Worm (Caenorhabditis elegans): ENCODE measurements around the gene W07A12.8.

W07A12.8 gene

DNA sequence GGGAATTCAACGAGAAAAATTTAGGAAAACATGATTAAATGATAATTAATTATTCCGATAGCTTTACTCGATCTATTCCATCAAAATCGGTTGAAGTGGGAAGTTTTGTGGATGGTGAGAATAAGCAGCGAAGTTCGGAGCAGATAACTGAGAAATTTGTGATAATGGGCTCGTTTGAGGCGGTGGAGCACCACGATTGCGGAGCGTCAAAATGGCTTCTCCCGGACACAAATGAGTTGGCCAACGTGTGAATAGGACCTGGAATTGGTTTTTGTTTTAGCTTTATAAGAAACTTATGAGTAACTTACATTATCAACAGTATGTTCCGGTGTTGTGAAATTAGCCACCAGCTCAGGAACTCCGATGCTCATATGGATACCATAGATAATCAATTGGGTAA lies 13.2 kb upstream of the W07A12.8 start:
- TF ChIP-seq elt-1 (tag; optimal IDR thresholded peaks at IDR 0.05; ENCODE audit: borderline replicate concordance, insufficient read depth), result no peak
- TF ChIP-seq cnd-1 (tag; optimal IDR thresholded peaks at IDR 0.05), result no peak
- no peak for TF ChIP-seq lsy-2 (tag; optimal IDR thresholded peaks at IDR 0.05)
- no peak for TF ChIP-seq unc-39 (tag; optimal IDR thresholded peaks at IDR 0.05)
- TF ChIP-seq ham-2 (GFP tag; optimal IDR thresholded peaks at IDR 0.05), result no peak
- no peak for TF ChIP-seq nhr-2 (tag; optimal IDR thresholded peaks at IDR 0.05)
- no peak for TF ChIP-seq mab-5 (tag; optimal IDR thresholded peaks at IDR 0.05)
- TF ChIP-seq nhr-237 (tag; optimal IDR thresholded peaks at IDR 0.05), result no peak
- no peak for TF ChIP-seq hlh-1 (tag; optimal IDR thresholded peaks at IDR 0.05)
- no peak for TF ChIP-seq unc-120 (tag; optimal IDR thresholded peaks at IDR 0.05; ENCODE audit: poor library complexity, severe bottlenecking)
- TF ChIP-seq lin-32 (GFP tag; optimal IDR thresholded peaks at IDR 0.05), result no peak
- TF ChIP-seq drap-1 (GFP tag; optimal IDR thresholded peaks at IDR 0.05), result no peak
- TF ChIP-seq ztf-11 (tag; optimal IDR thresholded peaks at IDR 0.05), result no peak
- TF ChIP-seq nhr-12 (tag; optimal IDR thresholded peaks at IDR 0.05), result no peak
- TF ChIP-seq snpc-4 (tag; optimal IDR thresholded peaks at IDR 0.05), result no peak
- TF ChIP-seq lin-13 (tag; optimal IDR thresholded peaks at IDR 0.05), result no peak
- TF ChIP-seq mls-2 (tag; optimal IDR thresholded peaks at IDR 0.05), result no peak
- TF ChIP-seq mep-1 (tag; optimal IDR thresholded peaks at IDR 0.05), result no peak
- no peak for TF ChIP-seq flh-1 (GFP tag; optimal IDR thresholded peaks at IDR 0.05)
- no peak for TF ChIP-seq nhr-76 (tag; optimal IDR thresholded peaks at IDR 0.05)

DNA sequence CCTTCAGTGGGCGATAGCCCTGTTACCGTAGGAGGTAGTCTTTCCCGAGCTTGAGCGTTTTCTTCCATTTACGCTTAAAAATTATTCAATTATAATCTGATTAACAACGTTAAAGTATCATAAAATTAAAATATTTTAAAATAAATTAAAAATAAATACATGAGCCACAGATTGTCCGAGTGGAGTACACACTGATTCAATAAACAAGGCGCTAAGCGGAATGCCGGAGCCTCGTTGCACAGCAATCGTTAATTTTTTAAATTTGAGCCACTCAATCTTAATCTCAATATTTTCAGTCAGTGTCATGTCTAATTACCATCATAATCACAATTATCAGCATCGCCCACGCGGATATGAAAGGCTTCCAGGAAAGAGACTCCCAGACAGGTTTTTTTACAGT lies 11.5 kb upstream of the W07A12.8 start, which contains the start of the genes sec-5 and pir-1:
Gene sec-5 (minus strand): TSS at position 73 of the 400 bp plus-strand sequence.
Gene pir-1 (plus strand): TSS at position 221 of the 400 bp plus-strand sequence.
- TF ChIP-seq mep-1 (tag; optimal IDR thresholded peaks at IDR 0.05) (peak; percentile 42), cnd-1 (tag; optimal IDR thresholded peaks at IDR 0.05) (no peak), ces-1 (GFP tag; optimal IDR thresholded peaks at IDR 0.05) (peak; percentile 82), lin-32 (GFP tag; optimal IDR thresholded peaks at IDR 0.05) (no peak), lsy-2 (tag; optimal IDR thresholded peaks at IDR 0.05) (peak; percentile 10), lin-13 (tag; optimal IDR thresholded peaks at IDR 0.05) (peak; percentile 25), pha-4 (tag; optimal IDR thresholded peaks at IDR 0.05) (no peak), zip-8 (tag; optimal IDR thresholded peaks at IDR 0.05) (no peak), nhr-2 (tag; optimal IDR thresholded peaks at IDR 0.05) (no peak), nhr-28 (tag; optimal IDR thresholded peaks at IDR 0.05) (no peak), ceh-43 (GFP tag; optimal IDR thresholded peaks at IDR 0.05) (peak; percentile 38), M03D4.4 (tag; optimal IDR thresholded peaks at IDR 0.05) (no peak)

DNA sequence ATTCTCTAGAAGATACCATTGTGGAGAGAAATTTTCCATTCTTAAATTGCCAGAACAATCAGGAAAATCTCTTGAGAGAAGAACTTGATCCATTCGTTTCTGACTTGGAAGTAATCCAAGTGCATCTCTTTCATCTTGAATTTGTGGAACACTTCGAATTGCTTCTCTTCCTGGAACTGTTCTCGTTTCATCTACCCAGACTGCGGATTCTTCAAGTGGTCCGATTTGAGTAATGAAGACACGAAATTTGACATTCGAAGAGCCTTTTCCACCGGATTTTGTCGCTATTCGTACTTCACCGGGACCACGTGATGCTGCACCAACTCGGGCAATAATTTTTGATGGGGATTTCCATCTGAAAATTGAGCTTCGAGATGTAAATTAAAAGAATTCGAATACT lies 10.9 kb upstream of the W07A12.8 start:
- TF ChIP-seq cnd-1 (tag; optimal IDR thresholded peaks at IDR 0.05) (no peak), nhr-2 (tag; optimal IDR thresholded peaks at IDR 0.05) (no peak), nhr-237 (tag; optimal IDR thresholded peaks at IDR 0.05) (no peak), ham-2 (GFP tag; optimal IDR thresholded peaks at IDR 0.05) (no peak), mls-2 (tag; optimal IDR thresholded peaks at IDR 0.05) (no peak), mab-5 (tag; optimal IDR thresholded peaks at IDR 0.05) (no peak), M03D4.4 (tag; optimal IDR thresholded peaks at IDR 0.05) (no peak), elt-3 (tag; optimal IDR thresholded peaks at IDR 0.05) (no peak), pha-4 (tag; optimal IDR thresholded peaks at IDR 0.05) (no peak), ces-1 (GFP tag; optimal IDR thresholded peaks at IDR 0.05) (no peak), nhr-76 (tag; optimal IDR thresholded peaks at IDR 0.05) (no peak), sem-2 (GFP tag; optimal IDR thresholded peaks at IDR 0.05) (no peak), ztf-11 (tag; optimal IDR thresholded peaks at IDR 0.05) (no peak), elt-1 (tag; optimal IDR thresholded peaks at IDR 0.05; ENCODE audit: borderline replicate concordance, insufficient read depth) (no peak), flh-1 (GFP tag; optimal IDR thresholded peaks at IDR 0.05) (no peak), mep-1 (tag; optimal IDR thresholded peaks at IDR 0.05) (no peak)

DNA sequence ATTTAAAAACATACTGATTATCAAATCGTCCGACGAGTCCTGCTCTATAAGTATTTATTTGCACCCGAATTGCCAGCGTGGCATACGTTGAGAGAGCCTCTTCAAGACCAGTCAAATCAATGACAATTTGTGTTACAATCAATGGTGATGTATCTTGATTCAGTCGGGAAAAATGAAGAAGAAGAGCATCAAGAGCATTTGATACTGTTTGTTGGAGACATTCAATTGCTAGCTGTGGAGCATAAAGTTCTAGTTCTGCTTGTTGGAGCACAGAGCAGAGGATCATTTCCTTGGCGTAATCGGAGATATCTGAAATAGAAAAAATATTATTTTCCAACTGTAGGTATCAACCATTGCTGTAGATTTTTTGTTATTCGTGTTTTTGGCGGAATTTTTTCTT lies 7.9 kb upstream of the W07A12.8 start:
- TF ChIP-seq mep-1 (tag; optimal IDR thresholded peaks at IDR 0.05) (no peak), ztf-11 (tag; optimal IDR thresholded peaks at IDR 0.05) (no peak), tbx-8 (GFP tag; optimal IDR thresholded peaks at IDR 0.05) (no peak), unc-62 (GFP tag; optimal IDR thresholded peaks at IDR 0.05) (no peak), pha-4 (tag; optimal IDR thresholded peaks at IDR 0.05) (no peak), snpc-4 (tag; optimal IDR thresholded peaks at IDR 0.05) (no peak), zip-8 (tag; optimal IDR thresholded peaks at IDR 0.05) (no peak), mls-2 (tag; optimal IDR thresholded peaks at IDR 0.05) (no peak), lin-32 (GFP tag; optimal IDR thresholded peaks at IDR 0.05) (no peak)

DNA sequence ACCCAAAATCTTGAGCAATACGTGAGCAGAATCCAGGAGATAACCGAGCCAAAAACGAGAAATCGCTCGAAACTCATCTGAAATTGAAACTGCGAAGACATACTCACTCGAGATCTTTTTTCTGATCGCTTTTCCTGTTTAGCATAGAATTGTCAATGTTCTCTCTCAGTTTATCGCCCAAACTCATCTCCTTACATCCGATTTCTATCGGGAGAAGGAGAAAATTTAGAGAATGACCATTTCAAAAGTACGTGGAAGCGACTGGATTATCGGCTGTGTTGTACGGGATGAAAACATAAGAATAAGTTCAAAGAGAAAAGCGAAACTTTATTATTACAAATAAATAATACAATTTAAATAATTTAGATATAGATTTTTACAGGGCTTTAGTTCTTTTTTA lies 7.2 kb upstream of the W07A12.8 start, which contains the start of gene T23G7.2:
Gene T23G7.2 (minus strand): TSS at position 101 of the 400 bp plus-strand sequence.
- no peak for TF ChIP-seq lin-13 (tag; optimal IDR thresholded peaks at IDR 0.05)
- TF ChIP-seq lsy-2 (tag; optimal IDR thresholded peaks at IDR 0.05), result no peak
- no peak for TF ChIP-seq pha-4 (tag; optimal IDR thresholded peaks at IDR 0.05)
- no peak for TF ChIP-seq ces-1 (GFP tag; optimal IDR thresholded peaks at IDR 0.05)
- no peak for TF ChIP-seq mep-1 (tag; optimal IDR thresholded peaks at IDR 0.05)
- no peak for TF ChIP-seq ztf-11 (tag; optimal IDR thresholded peaks at IDR 0.05)
- no peak for TF ChIP-seq zip-8 (tag; optimal IDR thresholded peaks at IDR 0.05)
- TF ChIP-seq sem-2 (GFP tag; optimal IDR thresholded peaks at IDR 0.05), result no peak
- no peak for TF ChIP-seq elt-3 (tag; optimal IDR thresholded peaks at IDR 0.05)
- no peak for TF ChIP-seq nhr-12 (tag; optimal IDR thresholded peaks at IDR 0.05)
- no peak for TF ChIP-seq bed-3 (GFP tag; optimal IDR thresholded peaks at IDR 0.05)
- no peak for TF ChIP-seq sptf-1 (tag; optimal IDR thresholded peaks at IDR 0.05)
- no peak for TF ChIP-seq nhr-2 (tag; optimal IDR thresholded peaks at IDR 0.05)
- no peak for TF ChIP-seq unc-62 (GFP tag; optimal IDR thresholded peaks at IDR 0.05)
- TF ChIP-seq hlh-1 (tag; optimal IDR thresholded peaks at IDR 0.05), result no peak
- no peak for TF ChIP-seq ham-2 (GFP tag; optimal IDR thresholded peaks at IDR 0.05)
- no peak for TF ChIP-seq elt-1 (tag; optimal IDR thresholded peaks at IDR 0.05; ENCODE audit: borderline replicate concordance, insufficient read depth)

All from whole organism, mixed stage, embryonic.